Fruit fly (Drosophila melanogaster) whole organism, wandering third instar larva: Measurements from ENCODE around the gene Dbp73D.

ENCODE experiments used
- Abd-B ChIP-seq: fragments of >200 bp; optimal IDR thresholded peaks from 2 replicates; lab custom pipeline; 2017; ENCODE audit warnings: missing biosample characterization, missing genetic modification characterization
- CG9705 ChIP-seq: fragments of 200-800 bp; sonication (Bioruptor generic); optimal IDR thresholded peaks from 2 replicates; lab custom pipeline; 2018; ENCODE audit warnings: missing biosample characterization, mild to moderate bottlenecking, missing genetic modification characterization
- CrebA ChIP-seq: fragments of 200-800 bp; sonication (Bioruptor generic); optimal IDR thresholded peaks from 2 replicates; lab custom pipeline; 2016; ENCODE audit warnings: missing biosample characterization, mild to moderate bottlenecking, missing genetic modification characterization, borderline replicate concordance
- Dfd ChIP-seq: fragments of >200 bp; optimal IDR thresholded peaks from 2 replicates; lab custom pipeline; 2017; ENCODE audit warnings: missing biosample characterization, missing genetic modification characterization
- Dif ChIP-seq: fragments of 200-275, 200-300 bp; sonication (Bioruptor generic); optimal IDR thresholded peaks from 2 replicates; lab custom pipeline; 2018; ENCODE audit warnings: missing biosample characterization, missing genetic modification characterization; ENCODE audit not compliant: partially characterized antibody
- GATAd ChIP-seq: sonication (Bioruptor generic); optimal IDR thresholded peaks from 2 replicates; lab custom pipeline; 2016; ENCODE audit warnings: missing biosample characterization, missing genetic modification characterization
- HLH106 ChIP-seq: fragments of 200-800 bp; optimal IDR thresholded peaks from 3 replicates; lab custom pipeline; 2019; ENCODE audit warnings: missing biosample characterization, mild to moderate bottlenecking, missing genetic modification characterization, moderate library complexity
- Hr78 ChIP-seq: fragments of >200 bp; optimal IDR thresholded peaks from 2 replicates; lab custom pipeline; 2017; ENCODE audit warnings: missing biosample characterization, missing genetic modification characterization
- Hr83 ChIP-seq: fragments of 200-300 bp; sonication (Bioruptor generic); optimal IDR thresholded peaks from 2 replicates; lab custom pipeline; 2016; ENCODE audit warnings: missing biosample characterization, mild to moderate bottlenecking, missing genetic modification characterization, moderate library complexity; ENCODE audit not compliant: poor library complexity, severe bottlenecking
- Jra ChIP-seq: sonication (Bioruptor generic); optimal IDR thresholded peaks from 2 replicates; lab custom pipeline; 2016; ENCODE audit warnings: missing biosample characterization, missing genetic modification characterization
- Myc ChIP-seq: fragments of >200 bp; optimal IDR thresholded peaks from 2 replicates; lab custom pipeline; 2017
- OdsH ChIP-seq: fragments of 200-800 bp; sonication (Bioruptor generic); optimal IDR thresholded peaks from 2 replicates; lab custom pipeline; 2016; ENCODE audit warnings: missing biosample characterization, mild to moderate bottlenecking, missing genetic modification characterization
- Rel ChIP-seq, 2 experiments: fragments of 200-800 bp; sonication (Bioruptor generic) in 1 of 2; optimal IDR thresholded peaks; 2 replicates in 1 of 2; 3 replicates in 1 of 2; lab custom pipeline; 2016 to 2019; ENCODE audit warnings: mild to moderate bottlenecking in 2 of 2, missing biosample characterization in 2 of 2, missing genetic modification characterization in 2 of 2, moderate library complexity in 1 of 2
- Sp1 ChIP-seq: fragments of 200-800 bp; sonication (Bioruptor generic); optimal IDR thresholded peaks from 3 replicates; lab custom pipeline; 2019; ENCODE audit warnings: missing biosample characterization, mild to moderate bottlenecking, missing genetic modification characterization, moderate library complexity
- Vsx2 ChIP-seq: fragments of 200-300, 225-300 bp; sonication (Bioruptor generic); optimal IDR thresholded peaks from 2 replicates; lab custom pipeline; 2018; ENCODE audit warnings: missing biosample characterization, missing genetic modification characterization; ENCODE audit not compliant: partially characterized antibody
- br ChIP-seq: fragments of 200-800 bp; sonication (Bioruptor generic); optimal IDR thresholded peaks from 2 replicates; lab custom pipeline; 2016; ENCODE audit warnings: missing biosample characterization, missing genetic modification characterization
- dl ChIP-seq, 2 experiments: fragments of 175-275, 200-275 bp in 1 of 2; fragments of 200-275 bp in 1 of 2; sonication (Bioruptor generic); optimal IDR thresholded peaks; lab custom pipeline; 2018; ENCODE audit warnings: mild to moderate bottlenecking in 2 of 2, missing biosample characterization in 2 of 2, missing genetic modification characterization in 2 of 2, moderate library complexity in 2 of 2; ENCODE audit not compliant: partially characterized antibody in 2 of 2, insufficient read depth in 1 of 2
- dsf ChIP-seq: sonication (Bioruptor generic); optimal IDR thresholded peaks from 2 replicates; lab custom pipeline; 2016; ENCODE audit warnings: missing biosample characterization, missing genetic modification characterization, borderline replicate concordance
- ey ChIP-seq: fragments of 200-800 bp; sonication (Bioruptor generic); optimal IDR thresholded peaks from 2 replicates; lab custom pipeline; 2016; ENCODE audit warnings: missing biosample characterization, missing genetic modification characterization
- foxo ChIP-seq, 2 experiments: fragments of 200-800 bp; sonication (Bioruptor generic); optimal IDR thresholded peaks; 2 replicates in 1 of 2; 3 replicates in 1 of 2; lab custom pipeline; 2016 to 2017; ENCODE audit warnings: missing biosample characterization in 2 of 2, missing genetic modification characterization in 2 of 2
- fru ChIP-seq: fragments of 200-800 bp; sonication (Bioruptor generic); optimal IDR thresholded peaks from 3 replicates; lab custom pipeline; 2016; ENCODE audit warnings: missing biosample characterization, mild to moderate bottlenecking, missing genetic modification characterization
- h ChIP-seq: fragments of 200-800 bp; sonication (Bioruptor generic); optimal IDR thresholded peaks from 3 replicates; lab custom pipeline; 2016; ENCODE audit warnings: missing biosample characterization, mild to moderate bottlenecking, missing genetic modification characterization
- lola ChIP-seq: fragments of >200 bp; optimal IDR thresholded peaks from 2 replicates; lab custom pipeline; 2017; ENCODE audit warnings: missing biosample characterization, missing genetic modification characterization
- pan ChIP-seq: fragments of >200 bp; optimal IDR thresholded peaks from 2 replicates; lab custom pipeline; 2017
- psq ChIP-seq: fragments of 200-800 bp; sonication (Bioruptor generic); optimal IDR thresholded peaks from 3 replicates; lab custom pipeline; 2017; ENCODE audit warnings: missing biosample characterization, mild to moderate bottlenecking, missing genetic modification characterization, moderate library complexity
- rgr ChIP-seq: fragments of 200-800 bp; sonication (Bioruptor generic); optimal IDR thresholded peaks from 3 replicates; lab custom pipeline; 2016; ENCODE audit warnings: missing biosample characterization, mild to moderate bottlenecking, missing genetic modification characterization
- sv ChIP-seq: fragments of 200-800 bp; sonication (Bioruptor generic); optimal IDR thresholded peaks from 3 replicates; lab custom pipeline; 2016; ENCODE audit warnings: missing biosample characterization, missing genetic modification characterization
- tai ChIP-seq: sonication (Bioruptor generic); optimal IDR thresholded peaks from 2 replicates; lab custom pipeline; 2016; ENCODE audit warnings: missing biosample characterization, missing genetic modification characterization
- usp ChIP-seq: fragments of >200 bp; optimal IDR thresholded peaks from 2 replicates; lab custom pipeline; 2017; ENCODE audit warnings: missing biosample characterization, missing genetic modification characterization
- woc ChIP-seq: sonication (Bioruptor generic); optimal IDR thresholded peaks from 2 replicates; lab custom pipeline; 2016; ENCODE audit warnings: missing biosample characterization, mild to moderate bottlenecking, missing genetic modification characterization

The Dbp73D gene

DNA sequence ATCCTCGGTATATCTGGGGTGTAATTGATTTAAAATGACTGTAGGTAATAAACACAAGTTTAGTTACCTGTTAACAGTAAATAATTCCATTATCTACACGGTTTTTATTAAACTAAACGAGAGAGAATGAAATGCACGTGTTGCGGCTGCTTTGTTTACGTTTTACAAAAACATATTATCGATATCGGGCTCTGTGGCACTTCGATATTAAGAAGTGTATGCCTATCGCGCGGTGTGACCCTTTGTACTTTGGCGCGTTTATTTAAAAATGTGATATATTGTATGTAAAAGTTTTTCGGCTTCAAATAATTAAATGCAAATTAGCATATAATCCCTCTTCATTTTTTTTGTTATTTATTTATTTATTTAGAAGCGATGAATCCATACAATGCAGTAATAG is at the start of gene Dbp73D:
Gene Dbp73D (minus strand): TSS at position 174 of the 400 bp plus-strand sequence.
- no peak for TF ChIP-seq CrebA
- peak; percentile 99 for TF ChIP-seq Vsx2 (GFP tag; lab: Kevin White, UChicago)
- TF ChIP-seq Dif (GFP tag; lab: Kevin White, UChicago) = peak; percentile 96
- no peak for TF ChIP-seq Hr78 (GFP tag; lab: Kevin White, UChicago)
- TF ChIP-seq dl (GFP tag; optimal IDR thresholded peaks at IDR 0.05; lab: Kevin White, UChicago; ENCODE audit: insufficient read depth in 1 of 2, partially characterized antibody in 2 of 2) = peak; percentile 12 to 73

DNA sequence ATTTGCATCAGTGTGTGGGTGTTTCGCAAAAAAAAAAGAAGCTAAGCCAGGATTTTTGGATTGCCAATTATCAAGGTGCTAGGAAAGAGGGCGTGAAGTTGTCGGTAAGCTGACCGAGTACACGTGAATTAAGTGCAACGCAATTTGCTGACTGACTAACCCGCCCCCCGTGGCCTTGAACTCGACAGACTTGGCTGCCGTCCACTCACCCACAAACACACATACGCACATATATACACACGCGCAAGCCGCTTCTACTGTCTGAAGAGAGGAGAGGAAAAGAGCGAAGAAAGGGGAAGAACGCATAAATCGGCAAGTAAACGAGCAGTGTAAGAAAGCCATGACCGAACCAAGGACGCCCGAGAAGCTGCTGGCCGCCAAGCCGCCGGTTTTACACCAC is 49.7 kb upstream of the Dbp73D start:
- TF ChIP-seq Rel (GFP tag; optimal IDR thresholded peaks at IDR 0.05; lab: Kevin White, UChicago) = no peak
- peak; percentile 95 for TF ChIP-seq Rel (tag; optimal IDR thresholded peaks at IDR 0.05; lab: Kevin White, UChicago)
- TF ChIP-seq rgr (GFP tag; lab: Kevin White, UChicago) = no peak

dm6 chr3L:16779704-16780173 is 49.1 kb upstream of the Dbp73D start, which contains the start of the genes mus302 and CG9705:
Gene mus302, minus strand, starts transcription at chr3L:16779736.
Gene CG9705, plus strand, starts transcription at chr3L:16780100.
- peak; percentile 26 for TF ChIP-seq dsf (GFP tag; lab: Kevin White, UChicago)
- TF ChIP-seq GATAd (GFP tag; lab: Kevin White, UChicago) = no peak
- peak; percentile 37 for TF ChIP-seq rgr (GFP tag; lab: Kevin White, UChicago)
- peak; percentile 26 for TF ChIP-seq sv (GFP tag; lab: Kevin White, UChicago)
- peak; percentile 69 for TF ChIP-seq woc
- no peak for TF ChIP-seq Abd-B (GFP tag; lab: Kevin White, UChicago)
- TF ChIP-seq OdsH (GFP tag; lab: Kevin White, UChicago) = peak; percentile 36
- peak; percentile 32 for TF ChIP-seq Sp1 (GFP tag; lab: Kevin White, UChicago)
- TF ChIP-seq foxo (GFP tag; optimal IDR thresholded peaks at IDR 0.05; lab: Kevin White, UChicago) = peak in 1 of 2 experiments; percentile 33
- TF ChIP-seq CG9705 (GFP tag; lab: Kevin White, UChicago) = peak; percentile 75
- peak; percentile 14 for TF ChIP-seq Myc (lab: Kevin White, UChicago)
- no peak for TF ChIP-seq ey
- peak; percentile 11 for TF ChIP-seq fru (GFP tag; lab: Kevin White, UChicago)
- peak; percentile 45 for TF ChIP-seq psq (GFP tag; lab: Kevin White, UChicago)
- TF ChIP-seq Rel (GFP tag; optimal IDR thresholded peaks at IDR 0.05; lab: Kevin White, UChicago) = no peak
- peak; percentile 4 for TF ChIP-seq Rel (tag; optimal IDR thresholded peaks at IDR 0.05; lab: Kevin White, UChicago)
- TF ChIP-seq Dfd (GFP tag; lab: Kevin White, UChicago) = no peak
- TF ChIP-seq HLH106 (tag; lab: Kevin White, UChicago) = peak; percentile 62
- TF ChIP-seq br (GFP tag; lab: Kevin White, UChicago) = peak; percentile 17
- TF ChIP-seq h (GFP tag; lab: Kevin White, UChicago) = peak; percentile 42
- no peak for TF ChIP-seq pan (lab: Kevin White, UChicago)
- TF ChIP-seq Hr78 (GFP tag; lab: Kevin White, UChicago) = no peak
- peak; percentile 34 for TF ChIP-seq Hr83 (GFP tag; lab: Kevin White, UChicago)

- no peak for TF ChIP-seq dl (GFP tag; optimal IDR thresholded peaks at IDR 0.05; lab: Kevin White, UChicago; ENCODE audit: insufficient read depth in 1 of 2, partially characterized antibody in 2 of 2)
- TF ChIP-seq Jra (GFP tag; lab: Kevin White, UChicago) = no peak
- TF ChIP-seq Vsx2 (GFP tag; lab: Kevin White, UChicago) = no peak
- no peak for TF ChIP-seq tai (GFP tag; lab: Kevin White, UChicago)
- no peak for TF ChIP-seq pan (lab: Kevin White, UChicago)
- TF ChIP-seq Abd-B (GFP tag; lab: Kevin White, UChicago) = no peak
- TF ChIP-seq rgr (GFP tag; lab: Kevin White, UChicago) = no peak
- TF ChIP-seq fru (GFP tag; lab: Kevin White, UChicago) = no peak
- TF ChIP-seq CG9705 (GFP tag; lab: Kevin White, UChicago) = no peak
- no peak for TF ChIP-seq psq (GFP tag; lab: Kevin White, UChicago)
- TF ChIP-seq Sp1 (GFP tag; lab: Kevin White, UChicago) = no peak
- TF ChIP-seq h (GFP tag; lab: Kevin White, UChicago) = no peak
- no peak for TF ChIP-seq lola (GFP tag; lab: Kevin White, UChicago)
- TF ChIP-seq Dfd (GFP tag; lab: Kevin White, UChicago) = no peak
- TF ChIP-seq GATAd (GFP tag; lab: Kevin White, UChicago) = no peak
- no peak for TF ChIP-seq Myc (lab: Kevin White, UChicago)
- no peak for TF ChIP-seq Rel (GFP tag; optimal IDR thresholded peaks at IDR 0.05; lab: Kevin White, UChicago)
- TF ChIP-seq Rel (tag; optimal IDR thresholded peaks at IDR 0.05; lab: Kevin White, UChicago) = no peak
- no peak for TF ChIP-seq usp (GFP tag; lab: Kevin White, UChicago)
Observed at dm6 chr3L:16772755-16773523, 42.3 kb upstream of the Dbp73D start.
